Worm (Caenorhabditis elegans) whole organism, L2 larva: ENCODE measurements around the gene nhr-138.

Source experiments
- Y55F3AM.14 ChIP-seq: fragments of 200-800 bp; sonication (Bioruptor generic); optimal IDR thresholded peaks from 2 replicates; lab custom pipeline; 2018; ENCODE audit warnings: mild to moderate bottlenecking, missing genetic modification characterization, missing compliant biosample characterization
- aly-2 ChIP-seq: fragments of 150-350 bp; optimal IDR thresholded peaks from 2 replicates; lab custom pipeline; 2014; ENCODE audit warnings: missing biosample characterization, missing genetic modification characterization
- elt-1 ChIP-seq: fragments of 150-350 bp; optimal IDR thresholded peaks from 2 replicates; lab custom pipeline; 2014; ENCODE audit warnings: missing biosample characterization, missing genetic modification characterization
- mdl-1 ChIP-seq, 2 experiments: fragments of 150-350 bp in 1 of 2; sonication (generic microtip) in 1 of 2; optimal IDR thresholded peaks; 2 replicates each; lab custom pipeline; 2017; ENCODE audit warnings: missing biosample characterization in 2 of 2, missing genetic modification characterization in 2 of 2
- nhr-77 ChIP-seq: fragments of 150-350 bp; optimal IDR thresholded peaks from 2 replicates; lab custom pipeline; 2014; ENCODE audit warnings: missing biosample characterization, missing genetic modification characterization
- peb-1 ChIP-seq: fragments of 150-350 bp; optimal IDR thresholded peaks from 2 replicates; lab custom pipeline; 2014; ENCODE audit warnings: missing biosample characterization, missing genetic modification characterization

DNA sequence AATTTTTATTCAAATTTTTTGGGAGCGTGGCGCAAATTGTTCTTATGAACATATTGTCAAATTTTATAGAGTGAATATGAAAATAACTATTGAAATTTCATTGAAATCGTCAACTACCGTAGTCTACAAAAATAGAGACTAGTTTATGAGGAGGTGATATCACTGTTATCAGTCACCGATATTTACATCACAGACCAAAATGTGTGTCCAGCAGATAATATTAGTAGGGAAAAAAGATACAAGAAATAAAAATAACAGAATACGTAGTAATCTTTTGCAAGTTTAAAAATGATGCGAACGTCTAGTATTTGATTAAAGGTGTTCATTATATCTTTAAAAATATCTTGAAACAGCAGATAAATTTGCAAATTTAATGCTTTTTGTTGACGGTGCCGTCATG lies 45.8 kb upstream of the nhr-138 start:
- no peak for TF ChIP-seq aly-2 (tag; lab: Kevin White, UChicago)
- TF ChIP-seq peb-1 = no peak
- no peak for TF ChIP-seq elt-1 (tag; lab: Kevin White, UChicago)
- no peak for TF ChIP-seq mdl-1 (tag; optimal IDR thresholded peaks at IDR 0.05; lab: Kevin White, UChicago)
- no peak for TF ChIP-seq Y55F3AM.14 (GFP tag; lab: Kevin White, UChicago)
- TF ChIP-seq nhr-77 (tag; lab: Kevin White, UChicago) = no peak
